Fruit fly (Drosophila melanogaster) whole organism, embryonic: Measurements from ENCODE around the gene Mct1.

Experiments
- Abd-B ChIP-seq: fragments of 200-800 bp; sonication (Bioruptor generic); optimal IDR thresholded peaks from 2 replicates; lab custom pipeline; 2018; ENCODE audit warnings: missing biosample characterization, mild to moderate bottlenecking, missing genetic modification characterization, moderate library complexity
- Aef1 ChIP-seq: fragments of 200-800 bp; sonication (Bioruptor generic); IDR thresholded peaks from 3 replicates; pipeline ENCODE4 v1.3.6; 2022; ENCODE audit warnings: missing biosample characterization, missing genetic modification characterization
- CG13287 ChIP-seq: fragments of 200-800 bp; sonication (Bioruptor generic); IDR thresholded peaks from 2 replicates; pipeline ENCODE4 v1.3.6; 2022; ENCODE audit warnings: missing biosample characterization, missing genetic modification characterization; ENCODE audit not compliant: partially characterized antibody
- CG14860 ChIP-seq: fragments of 200-800 bp; sonication (Bioruptor generic); IDR thresholded peaks from 3 replicates; pipeline ENCODE4 v1.3.6; 2022; ENCODE audit warnings: missing biosample characterization, missing genetic modification characterization; ENCODE audit not compliant: partially characterized antibody
- CG15011 ChIP-seq: fragments of 200-800 bp; sonication (Bioruptor generic); optimal IDR thresholded peaks from 3 replicates; lab custom pipeline; 2018; ENCODE audit warnings: missing biosample characterization, mild to moderate bottlenecking, missing genetic modification characterization
- CG16813 ChIP-seq: fragments of 200-800 bp; sonication (Bioruptor generic); IDR thresholded peaks from 3 replicates; pipeline ENCODE4 v1.3.6; 2022; ENCODE audit warnings: missing biosample characterization, missing genetic modification characterization; ENCODE audit not compliant: partially characterized antibody
- CG34376 ChIP-seq: fragments of 200-800 bp; sonication (Bioruptor generic); optimal IDR thresholded peaks from 2 replicates; lab custom pipeline; 2018; ENCODE audit warnings: missing biosample characterization, mild to moderate bottlenecking, missing genetic modification characterization
- CG4282 ChIP-seq: fragments of 200-800 bp; sonication (Bioruptor generic); optimal IDR thresholded peaks from 2 replicates; lab custom pipeline; 2016; ENCODE audit warnings: missing biosample characterization, missing genetic modification characterization
- CG8281 ChIP-seq: fragments of 200-800 bp; sonication (Bioruptor generic); optimal IDR thresholded peaks from 2 replicates; lab custom pipeline; 2018; ENCODE audit warnings: missing biosample characterization, mild to moderate bottlenecking, missing genetic modification characterization, moderate library complexity
- CG8478 ChIP-seq: fragments of >200 bp; optimal IDR thresholded peaks from 2 replicates; lab custom pipeline; 2018
- Chrac-16 ChIP-seq: fragments of 200-800 bp; sonication (Bioruptor generic); optimal IDR thresholded peaks from 3 replicates; lab custom pipeline; 2016; ENCODE audit warnings: missing biosample characterization, missing genetic modification characterization
- Dbx ChIP-seq: fragments of 200-800 bp; sonication (Bioruptor generic); IDR thresholded peaks from 3 replicates; pipeline ENCODE4 v1.3.6; 2022; ENCODE audit warnings: missing biosample characterization, missing genetic modification characterization
- E2f2 ChIP-seq: fragments of 200-800 bp; sonication (Bioruptor generic); IDR thresholded peaks from 2 replicates; pipeline ENCODE4 v1.3.6; 2022; ENCODE audit warnings: missing biosample characterization, missing genetic modification characterization
- Elba2 ChIP-seq: fragments of 200-800 bp; sonication (Bioruptor generic); optimal IDR thresholded peaks from 3 replicates; lab custom pipeline; 2016; ENCODE audit warnings: missing biosample characterization, missing genetic modification characterization
- Hand ChIP-seq: fragments of 200-800 bp; sonication (Bioruptor generic); optimal IDR thresholded peaks from 2 replicates; lab custom pipeline; 2017; ENCODE audit warnings: mild to moderate bottlenecking, missing biosample characterization, missing genetic modification reagents, missing genetic modification characterization
- Hr78 ChIP-seq, 2 experiments: fragments of 200-800 bp in 1 of 2; fragments of >200 bp in 1 of 2; sonication (Bioruptor generic) in 1 of 2; optimal IDR thresholded peaks; 2 replicates each; lab custom pipeline; 2017 to 2019; ENCODE audit warnings: missing biosample characterization in 2 of 2, missing genetic modification characterization in 2 of 2, mild to moderate bottlenecking in 1 of 2, moderate library complexity in 1 of 2
- MBD-R2 ChIP-seq: fragments of 200-800 bp; sonication (Bioruptor generic); IDR thresholded peaks from 2 replicates; pipeline ENCODE4 v1.3.6; 2022; ENCODE audit warnings: missing biosample characterization, missing genetic modification characterization
- NfI ChIP-seq: fragments of 200-800 bp; sonication (Bioruptor generic); optimal IDR thresholded peaks from 3 replicates; lab custom pipeline; 2018; ENCODE audit warnings: missing biosample characterization, mild to moderate bottlenecking, missing genetic modification characterization, moderate library complexity
- Pdp1 ChIP-seq, 2 experiments: fragments of 200-800 bp; sonication (Bioruptor generic); optimal IDR thresholded peaks; 3 replicates each; lab custom pipeline; 2016; ENCODE audit warnings: missing biosample characterization in 2 of 2, missing genetic modification characterization in 2 of 2, mild to moderate bottlenecking in 1 of 2, moderate library complexity in 1 of 2
- Tbp ChIP-seq: fragments of >200 bp; optimal IDR thresholded peaks from 2 replicates; lab custom pipeline; 2018; ENCODE audit warnings: missing biosample characterization, missing genetic modification characterization
- Trl ChIP-seq, 3 experiments: fragments of >200 bp in 2 of 3; fragments of 200-800 bp in 1 of 3; sonication (Bioruptor generic) in 1 of 3; optimal IDR thresholded peaks; 2 replicates in 1 of 3; 3 replicates in 2 of 3; lab custom pipeline; 2016 to 2017; ENCODE audit warnings: missing biosample characterization in 1 of 3, missing genetic modification characterization in 1 of 3
- amos ChIP-seq: fragments of 200-800 bp; sonication (Bioruptor generic); IDR thresholded peaks from 2 replicates; pipeline ENCODE4 v1.3.6; 2022; ENCODE audit warnings: missing biosample characterization, missing genetic modification characterization; ENCODE audit not compliant: partially characterized antibody
- ash1 ChIP-seq: fragments of 200-800 bp; sonication (Bioruptor generic); optimal IDR thresholded peaks from 2 replicates; lab custom pipeline; 2018; ENCODE audit warnings: missing biosample characterization, mild to moderate bottlenecking, missing genetic modification characterization
- ato ChIP-seq: fragments of 200-800 bp; sonication (Bioruptor generic); IDR thresholded peaks from 2 replicates; pipeline ENCODE4 v1.3.6; 2022; ENCODE audit warnings: missing biosample characterization, missing genetic modification characterization; ENCODE audit not compliant: partially characterized antibody
- bbx ChIP-seq: fragments of 200-800 bp; sonication (Bioruptor generic); IDR thresholded peaks from 2 replicates; pipeline ENCODE4 v1.3.6; 2022; ENCODE audit warnings: missing biosample characterization, missing genetic modification characterization; ENCODE audit not compliant: partially characterized antibody
- crp ChIP-seq, 2 experiments: fragments of 200-800 bp; sonication (Bioruptor generic); optimal IDR thresholded peaks; 2 replicates in 1 of 2; 3 replicates in 1 of 2; lab custom pipeline; 2017; ENCODE audit warnings: missing biosample characterization in 2 of 2, missing genetic modification characterization in 2 of 2, mild to moderate bottlenecking in 1 of 2, moderate library complexity in 1 of 2
- disco-r ChIP-seq: fragments of 200-800 bp; sonication (Bioruptor generic); optimal IDR thresholded peaks from 2 replicates; lab custom pipeline; 2016; ENCODE audit warnings: missing biosample characterization, missing genetic modification characterization
- dpn ChIP-seq, 2 experiments: fragments of 200-800 bp; sonication (Bioruptor generic); optimal IDR thresholded peaks; 3 replicates each; lab custom pipeline; 2016; ENCODE audit warnings: missing biosample characterization in 2 of 2, missing genetic modification characterization in 2 of 2
- exex ChIP-seq: fragments of 200-800 bp; sonication (Bioruptor generic); optimal IDR thresholded peaks from 4 replicates; lab custom pipeline; 2018; ENCODE audit warnings: missing biosample characterization, mild to moderate bottlenecking, missing genetic modification characterization, moderate library complexity
- ftz-f1 ChIP-seq: fragments of 200-800 bp; sonication (Bioruptor generic); optimal IDR thresholded peaks from 2 replicates; lab custom pipeline; 2016; ENCODE audit warnings: missing biosample characterization, missing genetic modification characterization
- grn ChIP-seq: fragments of 200-800 bp; sonication (Bioruptor generic); optimal IDR thresholded peaks from 3 replicates; lab custom pipeline; 2017; ENCODE audit warnings: missing biosample characterization, missing genetic modification characterization
- lmd ChIP-seq: fragments of 200-800 bp; sonication (Bioruptor generic); IDR thresholded peaks from 2 replicates; pipeline ENCODE4 v1.3.6; 2022; ENCODE audit warnings: missing biosample characterization, missing genetic modification characterization
- mirr ChIP-seq: fragments of 200-800 bp; sonication (Bioruptor generic); optimal IDR thresholded peaks from 3 replicates; lab custom pipeline; 2018; ENCODE audit warnings: missing biosample characterization, mild to moderate bottlenecking, missing genetic modification characterization
- nerfin-2 ChIP-seq: fragments of 200-800 bp; sonication (Bioruptor generic); IDR thresholded peaks from 2 replicates; pipeline ENCODE4 v1.3.6; 2022; ENCODE audit warnings: missing biosample characterization, missing genetic modification characterization; ENCODE audit not compliant: partially characterized antibody
- pan ChIP-seq, 4 experiments: fragments of >200 bp in 3 of 4; fragments of 200-800 bp in 1 of 4; sonication (Bioruptor generic) in 1 of 4; optimal IDR thresholded peaks in 3 of 4; IDR thresholded peaks in 1 of 4; 2 replicates each; pipeline versions ENCODE4 v1.3.6 to Lab custom; 2017 to 2022; ENCODE audit warnings: missing biosample characterization in 2 of 4, missing genetic modification characterization in 2 of 4, mixed read lengths in 1 of 4
- phol ChIP-seq: fragments of 200-800 bp; sonication (Bioruptor generic); optimal IDR thresholded peaks from 3 replicates; lab custom pipeline; 2018; ENCODE audit warnings: missing biosample characterization, mild to moderate bottlenecking, missing genetic modification characterization, moderate library complexity
- run ChIP-seq: fragments of 200-800 bp; sonication (Bioruptor generic); optimal IDR thresholded peaks from 3 replicates; lab custom pipeline; 2018; ENCODE audit warnings: missing biosample characterization, mild to moderate bottlenecking, missing genetic modification characterization
- sna ChIP-seq: fragments of 200-800 bp; sonication (Bioruptor generic); IDR thresholded peaks from 2 replicates; pipeline ENCODE4 v1.3.6; 2022; ENCODE audit warnings: missing biosample characterization, missing genetic modification characterization; ENCODE audit not compliant: partially characterized antibody
- stwl ChIP-seq: fragments of 200-800 bp; sonication (Bioruptor generic); optimal IDR thresholded peaks from 3 replicates; lab custom pipeline; 2018; ENCODE audit warnings: missing biosample characterization, mild to moderate bottlenecking, missing genetic modification characterization, moderate library complexity
- sug ChIP-seq: fragments of 200-800 bp; optimal IDR thresholded peaks from 2 replicates; lab custom pipeline; 2019; ENCODE audit warnings: missing biosample characterization, mild to moderate bottlenecking, missing genetic modification characterization, moderate library complexity
- tgo ChIP-seq: fragments of 200-800 bp; sonication (Bioruptor generic); IDR thresholded peaks from 3 replicates; pipeline ENCODE4 v1.3.6; 2022; ENCODE audit warnings: missing biosample characterization, missing genetic modification characterization
- trem ChIP-seq: fragments of 200-800 bp; optimal IDR thresholded peaks from 3 replicates; lab custom pipeline; 2019; ENCODE audit warnings: missing biosample characterization, mild to moderate bottlenecking, missing genetic modification characterization, moderate library complexity
- usp ChIP-seq: fragments of >200 bp; optimal IDR thresholded peaks from 2 replicates; lab custom pipeline; 2017; ENCODE audit warnings: missing biosample characterization, missing genetic modification characterization

Gene Mct1

DNA sequence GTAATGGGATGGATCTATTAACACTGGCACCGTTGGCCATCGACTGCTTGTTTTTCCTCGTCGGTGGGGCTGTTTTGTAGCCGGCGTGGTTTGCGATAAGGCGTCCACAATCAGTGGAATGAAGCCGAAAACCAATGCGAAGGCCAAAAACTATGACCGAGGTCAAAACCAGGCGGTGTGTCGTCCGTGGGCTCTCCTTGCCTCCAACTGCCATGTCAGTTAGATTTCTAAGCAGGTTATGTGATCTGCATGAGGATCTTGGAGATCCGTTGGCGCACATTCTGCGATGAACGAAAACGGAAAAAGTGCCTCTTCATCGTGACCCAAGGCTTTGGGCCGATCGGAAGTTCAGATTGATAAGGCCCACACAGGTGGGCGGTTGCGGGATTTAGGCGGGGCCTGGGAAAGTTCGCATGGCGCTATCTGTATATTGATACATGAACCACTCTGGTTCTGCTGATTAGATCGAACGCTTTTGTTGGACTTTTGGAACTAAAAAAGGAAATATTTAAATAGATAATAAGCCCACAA lies 13.7 kb upstream of the Mct1 start, which contains the start of gene Cyp4d14 (continued):
- TF ChIP-seq Hr78 (GFP tag; optimal IDR thresholded peaks at IDR 0.05; lab: Kevin White, UChicago), result peak in 1 of 2 experiments; percentile 64
- peak; percentile 91 for TF ChIP-seq sug
- peak; percentile 60 for TF ChIP-seq ftz-f1 (GFP tag; lab: Kevin White, UChicago)
- no peak for TF ChIP-seq CG8478 (lab: Kevin White, UChicago)
- no peak for TF ChIP-seq pan (optimal IDR thresholded peaks at IDR 0.05; lab: Kevin White, UChicago)
- no peak for TF ChIP-seq pan (GFP tag; optimal IDR thresholded peaks at IDR 0.05 in 1 of 2, IDR thresholded peaks at IDR 0.05 in 1 of 2)
- TF ChIP-seq sna (GFP tag; lab: Robert Waterston, UW), result no peak
- TF ChIP-seq lmd (GFP tag; lab: Robert Waterston, UW), result no peak
- no peak for TF ChIP-seq stwl (tag; lab: Kevin White, UChicago)
- TF ChIP-seq Trl (optimal IDR thresholded peaks at IDR 0.05; lab: Kevin White, UChicago), result no peak
- no peak for TF ChIP-seq Trl (GFP tag; optimal IDR thresholded peaks at IDR 0.05; lab: Kevin White, UChicago)
- no peak for TF ChIP-seq Hand (GFP tag; lab: Kevin White, UChicago)
- TF ChIP-seq NfI (GFP tag; lab: Kevin White, UChicago), result no peak
- no peak for TF ChIP-seq disco-r (GFP tag; lab: Kevin White, UChicago)
- TF ChIP-seq CG13287 (GFP tag; lab: Robert Waterston, UW), result no peak
- no peak for TF ChIP-seq tgo
- no peak for TF ChIP-seq Tbp
- TF ChIP-seq run (tag; lab: Kevin White, UChicago), result no peak
- no peak for TF ChIP-seq ash1
- TF ChIP-seq Dbx (GFP tag; lab: Robert Waterston, UW), result 0 out of 3 replicates have a peak, but pooled peaks have one; percentile 7
- TF ChIP-seq CG4282 (GFP tag; lab: Kevin White, UChicago), result no peak
- peak; percentile 56 for TF ChIP-seq grn (GFP tag; lab: Kevin White, UChicago)

DNA sequence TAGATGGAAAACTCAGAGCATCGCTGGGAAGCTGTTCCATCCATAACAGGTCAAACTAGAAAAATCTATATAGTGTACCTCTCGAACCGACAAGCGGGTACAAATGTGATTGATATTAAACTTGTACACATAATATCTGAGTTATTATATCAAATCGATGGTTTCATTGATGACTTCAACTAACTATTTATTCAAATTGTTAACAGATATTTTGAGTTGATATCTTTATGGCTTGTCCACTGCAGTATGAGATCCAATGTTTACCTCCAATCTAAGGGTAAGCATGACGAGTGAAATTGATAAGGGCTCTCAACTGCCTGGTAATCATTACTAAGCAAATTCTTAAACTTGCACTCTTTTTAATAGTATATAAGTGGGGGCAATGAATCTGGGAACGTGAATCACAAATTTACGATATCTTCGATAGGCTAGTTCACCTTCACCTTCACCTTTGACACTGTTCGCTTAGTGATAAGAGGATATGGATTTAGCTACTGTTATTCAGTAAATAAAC lies 13.0 kb upstream of the Mct1 start, which contains the start of gene Cyp4d2:
Gene Cyp4d2, plus strand, starts transcription at position 51 of the 514 bp plus-strand sequence.
- TF ChIP-seq Hr78 (GFP tag; optimal IDR thresholded peaks at IDR 0.05; lab: Kevin White, UChicago) (peak in 1 of 2 experiments; percentile 47), bbx (no peak)

DNA sequence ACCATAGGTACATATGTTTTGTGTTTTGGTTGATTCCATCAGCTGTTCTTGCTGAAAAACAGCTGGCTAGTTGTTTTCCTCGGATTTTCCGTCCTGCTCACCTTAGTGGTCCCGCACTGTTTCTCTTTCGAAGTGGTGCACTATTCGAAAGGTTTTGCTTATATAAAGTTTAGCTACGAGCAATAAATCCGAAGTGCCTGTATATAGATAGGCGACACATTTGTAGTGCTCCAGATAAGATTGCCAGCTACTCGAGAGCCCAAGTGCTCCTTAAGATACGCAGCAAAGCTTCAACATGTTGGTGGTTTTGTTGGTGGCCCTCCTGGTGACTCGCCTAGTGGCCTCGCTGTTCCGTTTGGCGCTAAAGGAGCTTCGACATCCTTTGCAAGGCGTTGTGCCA lies 10.2 kb upstream of the Mct1 start, which contains the start of gene Cyp4ae1:
Gene Cyp4ae1, plus strand, starts transcription at position 206 of the 400 bp plus-strand sequence.
- TF ChIP-seq crp (GFP tag; optimal IDR thresholded peaks at IDR 0.05; lab: Kevin White, UChicago) (peak in 1 of 2 experiments; percentile 76), exex (tag; lab: Kevin White, UChicago) (peak; percentile 47), usp (no peak), sug (peak; percentile 52), Abd-B (no peak), CG34376 (GFP tag; lab: Kevin White, UChicago) (peak; percentile 27), Pdp1 (GFP tag; optimal IDR thresholded peaks at IDR 0.05; lab: Kevin White, UChicago) (peak in 1 of 2 experiments; percentile 92), Aef1 (no peak), mirr (GFP tag; lab: Kevin White, UChicago) (peak; percentile 3)

DNA sequence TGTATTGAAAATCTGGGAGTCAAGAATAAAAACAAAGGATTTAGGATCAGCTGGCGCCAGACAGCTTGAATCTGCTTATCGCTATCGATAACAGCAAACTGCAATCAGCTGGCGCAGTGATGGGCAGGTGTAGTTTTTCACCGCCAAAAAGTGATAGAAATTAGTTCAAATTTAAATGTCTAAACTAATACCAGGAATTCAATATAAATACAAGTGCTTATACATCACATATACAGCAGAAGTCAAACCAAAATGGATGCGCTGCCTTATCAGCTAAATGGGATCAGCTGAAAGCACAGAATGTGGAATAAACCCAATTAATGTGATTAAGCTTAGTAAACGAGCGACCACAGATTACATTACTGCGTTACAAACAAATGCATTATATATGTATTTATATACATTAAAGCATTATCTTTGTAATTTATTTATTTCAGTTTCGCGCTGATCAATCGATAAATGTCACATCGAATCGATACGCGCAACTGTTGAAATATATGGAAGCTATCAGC lies 8.2 kb upstream of the Mct1 start, which contains the start of gene pn:
Gene pn, plus strand, starts transcription at position 462 of the 512 bp plus-strand sequence.
- no peak for TF ChIP-seq Chrac-16
- TF ChIP-seq dpn (GFP tag; optimal IDR thresholded peaks at IDR 0.05; lab: Kevin White, UChicago), result no peak
- 0 out of 3 replicates have a peak, but pooled peaks have one; percentile 44 for TF ChIP-seq CG14860 (GFP tag; lab: Robert Waterston, UW)
- TF ChIP-seq nerfin-2 (GFP tag; lab: Robert Waterston, UW), result peak; percentile 34; the same call in 1 of the 2 replicates
- peak; percentile 20; the same call in 1 of the 2 replicates for TF ChIP-seq amos (GFP tag; lab: Robert Waterston, UW)
- peak; percentile 0 for TF ChIP-seq trem
- peak; percentile 80 for TF ChIP-seq E2f2 (GFP tag; lab: Robert Waterston, UW)
- TF ChIP-seq MBD-R2 (GFP tag; lab: Robert Waterston, UW), result peak; percentile 33; the same call in 1 of the 2 replicates
- TF ChIP-seq CG8281, result no peak
- TF ChIP-seq Elba2 (GFP tag; lab: Kevin White, UChicago), result no peak
- 0 out of 3 replicates have a peak, but pooled peaks have one; percentile 39 for TF ChIP-seq CG16813
- peak; percentile 8 for TF ChIP-seq phol (tag; lab: Kevin White, UChicago)
- 0 out of 2 replicates have a peak, but pooled peaks have one; percentile 27 for TF ChIP-seq ato (GFP tag; lab: Robert Waterston, UW)
- TF ChIP-seq CG15011 (GFP tag; lab: Kevin White, UChicago), result no peak
